Worm (Caenorhabditis elegans): ENCODE data around the gene cept-1.

The cept-1 gene

DNA sequence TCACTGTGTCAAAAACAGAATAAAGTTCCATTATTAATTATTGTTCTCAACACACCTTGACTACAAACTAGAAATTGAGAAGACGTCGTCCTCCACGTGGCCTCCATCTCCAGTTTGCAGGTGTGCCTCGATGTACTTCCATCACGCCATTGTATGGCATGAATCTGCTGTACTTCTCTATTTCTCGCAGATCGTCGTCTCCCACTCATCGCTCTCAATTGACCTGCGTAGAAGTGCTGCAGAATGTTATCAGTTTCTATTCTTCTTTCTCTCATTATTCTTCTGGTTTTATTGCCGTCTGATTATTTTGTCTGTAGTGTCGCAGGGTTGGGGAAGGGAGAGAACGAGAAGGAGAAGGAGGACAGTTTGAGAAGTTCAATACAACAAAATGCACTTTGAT, 2.2 kb upstream of the cept-1 start:
- TF ChIP-seq hmg-11 (tag; optimal IDR thresholded peaks at IDR 0.05), result no peak
- no peak for TF ChIP-seq fos-1 (tag; optimal IDR thresholded peaks at IDR 0.05)
- TF ChIP-seq aly-2 (tag; optimal IDR thresholded peaks at IDR 0.05), result no peak
- peak; percentile 87 for TF ChIP-seq elt-2 (tag; optimal IDR thresholded peaks at IDR 0.05)
- no peak for TF ChIP-seq ztf-11 (tag; optimal IDR thresholded peaks at IDR 0.05)
- TF ChIP-seq ama-1 (optimal IDR thresholded peaks at IDR 0.05), result no peak
- no peak for TF ChIP-seq nhr-67 (tag; optimal IDR thresholded peaks at IDR 0.05)
- peak; percentile 50 for TF ChIP-seq jun-1 (tag; optimal IDR thresholded peaks at IDR 0.05)
- TF ChIP-seq fkh-10 (GFP tag; optimal IDR thresholded peaks at IDR 0.05), result no peak
- TF ChIP-seq unc-39 (tag; optimal IDR thresholded peaks at IDR 0.05), result no peak
- no peak for TF ChIP-seq nhr-12 (tag; optimal IDR thresholded peaks at IDR 0.05)
- no peak for TF ChIP-seq daf-12 (tag; optimal IDR thresholded peaks at IDR 0.05)
- no peak for TF ChIP-seq lin-15B (tag; optimal IDR thresholded peaks at IDR 0.05)
- peak; percentile 68 for TF ChIP-seq mdl-1 (tag; optimal IDR thresholded peaks at IDR 0.05)
- TF ChIP-seq nfya-1 (tag; optimal IDR thresholded peaks at IDR 0.05; ENCODE audit: insufficient read depth), result no peak
- TF ChIP-seq nhr-76 (tag; optimal IDR thresholded peaks at IDR 0.05), result no peak
- TF ChIP-seq zag-1 (tag; optimal IDR thresholded peaks at IDR 0.05), result no peak
- no peak for TF ChIP-seq lin-39 (tag; optimal IDR thresholded peaks at IDR 0.05)
- TF ChIP-seq nhr-11 (tag; optimal IDR thresholded peaks at IDR 0.05), result no peak
- peak; percentile 92 for TF ChIP-seq nhr-43 (tag; optimal IDR thresholded peaks at IDR 0.05; ENCODE audit: poor library complexity, severe bottlenecking)
- TF ChIP-seq pqm-1 (tag; optimal IDR thresholded peaks at IDR 0.05), result peak; percentile 94
- no peak for TF ChIP-seq ceh-9 (tag; optimal IDR thresholded peaks at IDR 0.05)
- TF ChIP-seq R02D3.7 (tag; optimal IDR thresholded peaks at IDR 0.05), result no peak
- no peak for TF ChIP-seq unc-62 (GFP tag; optimal IDR thresholded peaks at IDR 0.05)
- no peak for TF ChIP-seq ceh-16 (tag; optimal IDR thresholded peaks at IDR 0.05)
- TF ChIP-seq tbx-2 (tag; optimal IDR thresholded peaks at IDR 0.05), result no peak
- TF ChIP-seq nhr-237 (tag; optimal IDR thresholded peaks at IDR 0.05), result no peak
- no peak for TF ChIP-seq ceh-28 (tag; optimal IDR thresholded peaks at IDR 0.05)
- no peak for TF ChIP-seq snpc-4 (tag; optimal IDR thresholded peaks at IDR 0.05)
- no peak for TF ChIP-seq ZK546.5 (tag; optimal IDR thresholded peaks at IDR 0.05)
- TF ChIP-seq fkh-2 (tag; optimal IDR thresholded peaks at IDR 0.05), result no peak
- no peak for TF ChIP-seq ztf-4 (tag; optimal IDR thresholded peaks at IDR 0.05)
- no peak for TF ChIP-seq sea-2 (GFP tag; optimal IDR thresholded peaks at IDR 0.05)
- no peak for TF ChIP-seq mml-1 (tag; optimal IDR thresholded peaks at IDR 0.05)
- TF ChIP-seq nhr-77 (tag; optimal IDR thresholded peaks at IDR 0.05), result no peak
- TF ChIP-seq eor-1 (tag; optimal IDR thresholded peaks at IDR 0.05), result no peak
- TF ChIP-seq skn-1 (tag; optimal IDR thresholded peaks at IDR 0.05), result no peak
- peak in 2 of 3 experiments; percentile 45 to 65 for TF ChIP-seq elt-3 (tag; optimal IDR thresholded peaks at IDR 0.05)
- TF ChIP-seq nhr-25 (tag; optimal IDR thresholded peaks at IDR 0.05), result peak; percentile 87
- no peak for TF ChIP-seq egl-5 (tag; optimal IDR thresholded peaks at IDR 0.05)
- TF ChIP-seq ceh-82 (tag; optimal IDR thresholded peaks at IDR 0.05), result no peak
- no peak for TF ChIP-seq lsy-12 (tag; optimal IDR thresholded peaks at IDR 0.05)
- peak; percentile 81 for TF ChIP-seq nhr-23 (tag; optimal IDR thresholded peaks at IDR 0.05)
- TF ChIP-seq nhr-28 (tag; optimal IDR thresholded peaks at IDR 0.05), result no peak
- no peak for TF ChIP-seq elt-1 (tag; optimal IDR thresholded peaks at IDR 0.05)
- peak; percentile 16 for TF ChIP-seq pha-4 (tag; optimal IDR thresholded peaks at IDR 0.05)
- TF ChIP-seq egl-27 (tag; optimal IDR thresholded peaks at IDR 0.05), result no peak

DNA sequence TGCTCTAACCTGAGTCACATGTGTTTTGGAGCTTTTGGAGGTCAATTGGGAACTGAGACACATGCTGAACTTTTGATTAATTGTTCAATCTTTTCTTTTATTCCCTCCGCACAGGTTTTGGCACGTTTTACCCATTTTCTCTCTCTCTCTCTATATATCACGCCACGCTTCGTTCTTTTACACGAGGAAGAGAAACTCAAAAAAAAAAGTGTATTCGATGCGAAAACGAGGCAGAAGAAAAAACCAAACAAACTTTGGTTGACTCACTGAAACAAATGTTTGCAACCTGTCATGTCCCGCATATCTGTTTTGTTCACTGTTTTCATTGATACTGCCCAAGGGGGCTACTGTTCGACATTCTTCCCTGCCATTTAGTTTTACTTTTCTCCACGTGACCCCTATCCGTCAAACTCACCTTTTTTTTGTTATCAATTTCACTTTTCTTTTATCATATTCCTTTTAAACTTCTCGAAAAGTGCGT, 543 bp upstream of the cept-1 start:
- no peak for TF ChIP-seq skn-1 (tag; optimal IDR thresholded peaks at IDR 0.05)
- no peak for TF ChIP-seq nhr-11 (tag; optimal IDR thresholded peaks at IDR 0.05)
- TF ChIP-seq elt-3 (tag; optimal IDR thresholded peaks at IDR 0.05), result peak in 1 of 3 experiments; percentile 38
- no peak for TF ChIP-seq R02D3.7 (tag; optimal IDR thresholded peaks at IDR 0.05)
- peak; percentile 41 for TF ChIP-seq lin-39 (tag; optimal IDR thresholded peaks at IDR 0.05)
- peak; percentile 61 for TF ChIP-seq elt-2 (tag; optimal IDR thresholded peaks at IDR 0.05)
- TF ChIP-seq nhr-25 (tag; optimal IDR thresholded peaks at IDR 0.05), result peak; percentile 47
